Fruit fly (Drosophila melanogaster) whole organism, wandering third instar larva: Measurements from ENCODE around the gene CG9519.

Source experiments
- Abd-B ChIP-seq: fragments of >200 bp; optimal IDR thresholded peaks from 2 replicates; lab custom pipeline; 2017; ENCODE audit warnings: missing biosample characterization, missing genetic modification characterization
- CG32264 ChIP-seq: fragments of 200-800 bp; sonication (Bioruptor generic); optimal IDR thresholded peaks from 2 replicates; lab custom pipeline; 2016; ENCODE audit warnings: missing biosample characterization, missing genetic modification characterization
- CG9705 ChIP-seq: fragments of 200-800 bp; sonication (Bioruptor generic); optimal IDR thresholded peaks from 2 replicates; lab custom pipeline; 2018; ENCODE audit warnings: missing biosample characterization, mild to moderate bottlenecking, missing genetic modification characterization
- CrebA ChIP-seq: fragments of 200-800 bp; sonication (Bioruptor generic); optimal IDR thresholded peaks from 2 replicates; lab custom pipeline; 2016; ENCODE audit warnings: missing biosample characterization, mild to moderate bottlenecking, missing genetic modification characterization, borderline replicate concordance
- Dfd ChIP-seq: fragments of >200 bp; optimal IDR thresholded peaks from 2 replicates; lab custom pipeline; 2017; ENCODE audit warnings: missing biosample characterization, missing genetic modification characterization
- Dif ChIP-seq: fragments of 200-275, 200-300 bp; sonication (Bioruptor generic); optimal IDR thresholded peaks from 2 replicates; lab custom pipeline; 2018; ENCODE audit warnings: missing biosample characterization, missing genetic modification characterization; ENCODE audit not compliant: partially characterized antibody
- GATAd ChIP-seq: sonication (Bioruptor generic); optimal IDR thresholded peaks from 2 replicates; lab custom pipeline; 2016; ENCODE audit warnings: missing biosample characterization, missing genetic modification characterization
- HLH106 ChIP-seq: fragments of 200-800 bp; optimal IDR thresholded peaks from 3 replicates; lab custom pipeline; 2019; ENCODE audit warnings: missing biosample characterization, mild to moderate bottlenecking, missing genetic modification characterization, moderate library complexity
- Hnf4 ChIP-seq: fragments of 200-800 bp; sonication (Bioruptor generic); optimal IDR thresholded peaks from 2 replicates; lab custom pipeline; 2016; ENCODE audit warnings: missing biosample characterization, mild to moderate bottlenecking, missing genetic modification characterization
- Hr78 ChIP-seq: fragments of >200 bp; optimal IDR thresholded peaks from 2 replicates; lab custom pipeline; 2017; ENCODE audit warnings: missing biosample characterization, missing genetic modification characterization
- Hr83 ChIP-seq: fragments of 200-300 bp; sonication (Bioruptor generic); optimal IDR thresholded peaks from 2 replicates; lab custom pipeline; 2016; ENCODE audit warnings: missing biosample characterization, mild to moderate bottlenecking, missing genetic modification characterization, moderate library complexity; ENCODE audit not compliant: poor library complexity, severe bottlenecking
- Jra ChIP-seq: sonication (Bioruptor generic); optimal IDR thresholded peaks from 2 replicates; lab custom pipeline; 2016; ENCODE audit warnings: missing biosample characterization, missing genetic modification characterization
- Mio ChIP-seq: sonication (Bioruptor generic); optimal IDR thresholded peaks from 2 replicates; lab custom pipeline; 2016; ENCODE audit warnings: missing biosample characterization, missing genetic modification characterization
- Myc ChIP-seq: fragments of >200 bp; optimal IDR thresholded peaks from 2 replicates; lab custom pipeline; 2017
- N ChIP-seq: fragments of >200 bp; optimal IDR thresholded peaks from 2 replicates; lab custom pipeline; 2018; ENCODE audit warnings: missing biosample characterization, missing external identifiers, missing genetic modification characterization
- OdsH ChIP-seq: fragments of 200-800 bp; sonication (Bioruptor generic); optimal IDR thresholded peaks from 2 replicates; lab custom pipeline; 2016; ENCODE audit warnings: missing biosample characterization, mild to moderate bottlenecking, missing genetic modification characterization
- Rel ChIP-seq, 2 experiments: fragments of 200-800 bp; sonication (Bioruptor generic) in 1 of 2; optimal IDR thresholded peaks; 2 replicates in 1 of 2; 3 replicates in 1 of 2; lab custom pipeline; 2016 to 2019; ENCODE audit warnings: mild to moderate bottlenecking in 2 of 2, missing biosample characterization in 2 of 2, missing genetic modification characterization in 2 of 2, moderate library complexity in 1 of 2
- Sp1 ChIP-seq: fragments of 200-800 bp; sonication (Bioruptor generic); optimal IDR thresholded peaks from 3 replicates; lab custom pipeline; 2019; ENCODE audit warnings: missing biosample characterization, mild to moderate bottlenecking, missing genetic modification characterization, moderate library complexity
- Vsx2 ChIP-seq: fragments of 200-300, 225-300 bp; sonication (Bioruptor generic); optimal IDR thresholded peaks from 2 replicates; lab custom pipeline; 2018; ENCODE audit warnings: missing biosample characterization, missing genetic modification characterization; ENCODE audit not compliant: partially characterized antibody
- br ChIP-seq: fragments of 200-800 bp; sonication (Bioruptor generic); optimal IDR thresholded peaks from 2 replicates; lab custom pipeline; 2016; ENCODE audit warnings: missing biosample characterization, missing genetic modification characterization
- brk ChIP-seq: fragments of 200-800 bp; sonication (Bioruptor generic); optimal IDR thresholded peaks from 2 replicates; lab custom pipeline; 2016; ENCODE audit warnings: missing biosample characterization, mild to moderate bottlenecking, missing genetic modification characterization
- dl ChIP-seq, 2 experiments: fragments of 175-275, 200-275 bp in 1 of 2; fragments of 200-275 bp in 1 of 2; sonication (Bioruptor generic); optimal IDR thresholded peaks; lab custom pipeline; 2018; ENCODE audit warnings: mild to moderate bottlenecking in 2 of 2, missing biosample characterization in 2 of 2, missing genetic modification characterization in 2 of 2, moderate library complexity in 2 of 2; ENCODE audit not compliant: partially characterized antibody in 2 of 2, insufficient read depth in 1 of 2
- dmrt93B ChIP-seq: fragments of 200-800 bp; sonication (Bioruptor generic); optimal IDR thresholded peaks from 2 replicates; lab custom pipeline; 2018; ENCODE audit warnings: missing biosample characterization, mild to moderate bottlenecking, missing genetic modification characterization
- dsf ChIP-seq: sonication (Bioruptor generic); optimal IDR thresholded peaks from 2 replicates; lab custom pipeline; 2016; ENCODE audit warnings: missing biosample characterization, missing genetic modification characterization, borderline replicate concordance
- ey ChIP-seq: fragments of 200-800 bp; sonication (Bioruptor generic); optimal IDR thresholded peaks from 2 replicates; lab custom pipeline; 2016; ENCODE audit warnings: missing biosample characterization, missing genetic modification characterization
- foxo ChIP-seq, 2 experiments: fragments of 200-800 bp; sonication (Bioruptor generic); optimal IDR thresholded peaks; 2 replicates in 1 of 2; 3 replicates in 1 of 2; lab custom pipeline; 2016 to 2017; ENCODE audit warnings: missing biosample characterization in 2 of 2, missing genetic modification characterization in 2 of 2
- fru ChIP-seq: fragments of 200-800 bp; sonication (Bioruptor generic); optimal IDR thresholded peaks from 3 replicates; lab custom pipeline; 2016; ENCODE audit warnings: missing biosample characterization, mild to moderate bottlenecking, missing genetic modification characterization
- h ChIP-seq: fragments of 200-800 bp; sonication (Bioruptor generic); optimal IDR thresholded peaks from 3 replicates; lab custom pipeline; 2016; ENCODE audit warnings: missing biosample characterization, mild to moderate bottlenecking, missing genetic modification characterization
- jim ChIP-seq: fragments of 175-275, 200-325 bp; sonication (Bioruptor generic); optimal IDR thresholded peaks from 2 replicates; lab custom pipeline; 2016; ENCODE audit warnings: missing biosample characterization, mild to moderate bottlenecking, missing genetic modification characterization
- lola ChIP-seq: fragments of >200 bp; optimal IDR thresholded peaks from 2 replicates; lab custom pipeline; 2017; ENCODE audit warnings: missing biosample characterization, missing genetic modification characterization
- pan ChIP-seq: fragments of >200 bp; optimal IDR thresholded peaks from 2 replicates; lab custom pipeline; 2017
- psq ChIP-seq: fragments of 200-800 bp; sonication (Bioruptor generic); optimal IDR thresholded peaks from 3 replicates; lab custom pipeline; 2017; ENCODE audit warnings: missing biosample characterization, mild to moderate bottlenecking, missing genetic modification characterization, moderate library complexity
- rgr ChIP-seq: fragments of 200-800 bp; sonication (Bioruptor generic); optimal IDR thresholded peaks from 3 replicates; lab custom pipeline; 2016; ENCODE audit warnings: missing biosample characterization, mild to moderate bottlenecking, missing genetic modification characterization
- sage ChIP-seq: fragments of 200-800 bp; sonication (Bioruptor generic); optimal IDR thresholded peaks from 2 replicates; lab custom pipeline; 2016; ENCODE audit warnings: missing biosample characterization, mild to moderate bottlenecking, missing genetic modification characterization
- sv ChIP-seq: fragments of 200-800 bp; sonication (Bioruptor generic); optimal IDR thresholded peaks from 3 replicates; lab custom pipeline; 2016; ENCODE audit warnings: missing biosample characterization, missing genetic modification characterization
- tai ChIP-seq: sonication (Bioruptor generic); optimal IDR thresholded peaks from 2 replicates; lab custom pipeline; 2016; ENCODE audit warnings: missing biosample characterization, missing genetic modification characterization
- usp ChIP-seq: fragments of >200 bp; optimal IDR thresholded peaks from 2 replicates; lab custom pipeline; 2017; ENCODE audit warnings: missing biosample characterization, missing genetic modification characterization
- woc ChIP-seq: sonication (Bioruptor generic); optimal IDR thresholded peaks from 2 replicates; lab custom pipeline; 2016; ENCODE audit warnings: missing biosample characterization, mild to moderate bottlenecking, missing genetic modification characterization

Gene CG9519

dm6 chrX:14839739-14840347, 16.3 kb downstream of the CG9519 start:
- TF ChIP-seq psq (GFP tag; lab: Kevin White, UChicago) (peak; percentile 23), Mio (GFP tag; lab: Kevin White, UChicago) (no peak), CG32264 (GFP tag; lab: Kevin White, UChicago) (no peak), HLH106 (tag; lab: Kevin White, UChicago) (peak; percentile 54), Hr78 (no peak), Myc (no peak), GATAd (GFP tag; lab: Kevin White, UChicago) (peak; percentile 7), Jra (GFP tag; lab: Kevin White, UChicago) (no peak), woc (peak; percentile 0), CrebA (GFP tag; lab: Kevin White, UChicago) (no peak), dsf (no peak), usp (no peak), sv (GFP tag; lab: Kevin White, UChicago) (no peak), dmrt93B (GFP tag; lab: Kevin White, UChicago) (no peak), Dfd (GFP tag; lab: Kevin White, UChicago) (no peak), Abd-B (GFP tag; lab: Kevin White, UChicago) (no peak), foxo (GFP tag; optimal IDR thresholded peaks at IDR 0.05; lab: Kevin White, UChicago) (peak in 1 of 2 experiments; percentile 63), OdsH (peak; percentile 8), Vsx2 (GFP tag; lab: Kevin White, UChicago) (no peak), brk (GFP tag; lab: Kevin White, UChicago) (no peak), rgr (GFP tag; lab: Kevin White, UChicago) (peak; percentile 70), h (GFP tag; lab: Kevin White, UChicago) (peak; percentile 47), ey (GFP tag; lab: Kevin White, UChicago) (peak; percentile 48), fru (peak; percentile 40), dl (GFP tag; optimal IDR thresholded peaks at IDR 0.05; lab: Kevin White, UChicago; ENCODE audit: insufficient read depth in 1 of 2, partially characterized antibody in 2 of 2) (no peak), pan (lab: Kevin White, UChicago) (no peak), Rel (GFP tag; optimal IDR thresholded peaks at IDR 0.05; lab: Kevin White, UChicago) (no peak), Rel (tag; optimal IDR thresholded peaks at IDR 0.05; lab: Kevin White, UChicago) (peak; percentile 21), tai (GFP tag; lab: Kevin White, UChicago) (no peak)

DNA sequence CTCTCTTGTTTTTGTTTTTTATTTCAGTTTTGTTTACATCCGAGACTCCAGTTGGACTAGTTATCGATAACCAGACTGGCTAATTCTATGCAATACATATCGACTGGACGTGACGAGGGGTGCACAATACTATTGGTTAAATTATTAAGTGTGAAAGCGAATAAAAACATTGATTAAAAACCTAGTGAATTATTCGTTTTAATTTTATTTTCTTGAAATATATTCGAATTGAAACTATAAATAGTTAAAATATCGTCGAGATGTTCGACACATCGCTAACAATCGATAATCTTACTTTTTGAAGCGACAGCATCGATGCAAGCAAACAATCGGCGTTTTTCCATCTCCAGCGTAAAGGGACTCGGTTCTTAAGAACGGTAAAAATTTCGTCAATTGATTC, 17.1 kb downstream of the CG9519 start, which contains the start of the genes CG32590 and Flo2:
Gene CG32590 (minus strand): TSS at position 60 of the 400 bp plus-strand sequence.
Gene Flo2 (plus strand): TSS at position 330 of the 400 bp plus-strand sequence.
- TF ChIP-seq Rel (GFP tag; optimal IDR thresholded peaks at IDR 0.05; lab: Kevin White, UChicago) (no peak), Rel (tag; optimal IDR thresholded peaks at IDR 0.05; lab: Kevin White, UChicago) (peak; percentile 56), psq (GFP tag; lab: Kevin White, UChicago) (peak; percentile 71), rgr (GFP tag; lab: Kevin White, UChicago) (peak; percentile 78), h (GFP tag; lab: Kevin White, UChicago) (peak; percentile 89), HLH106 (tag; lab: Kevin White, UChicago) (peak; percentile 69), CG9705 (GFP tag; lab: Kevin White, UChicago) (peak; percentile 50), N (GFP tag; lab: Kevin White, UChicago) (no peak), dsf (peak; percentile 72), dl (GFP tag; optimal IDR thresholded peaks at IDR 0.05; lab: Kevin White, UChicago; ENCODE audit: insufficient read depth in 1 of 2, partially characterized antibody in 2 of 2) (no peak), fru (peak; percentile 76), Hr83 (GFP tag; lab: Kevin White, UChicago) (no peak), Mio (GFP tag; lab: Kevin White, UChicago) (peak; percentile 27), Dif (GFP tag; lab: Kevin White, UChicago) (no peak), dmrt93B (GFP tag; lab: Kevin White, UChicago) (no peak), Abd-B (GFP tag; lab: Kevin White, UChicago) (no peak), GATAd (GFP tag; lab: Kevin White, UChicago) (peak; percentile 68), pan (lab: Kevin White, UChicago) (no peak), CrebA (GFP tag; lab: Kevin White, UChicago) (no peak), br (GFP tag; lab: Kevin White, UChicago) (peak; percentile 63), tai (GFP tag; lab: Kevin White, UChicago) (no peak), Hnf4 (GFP tag; lab: Kevin White, UChicago) (no peak), lola (no peak), Sp1 (GFP tag; lab: Kevin White, UChicago) (peak; percentile 68), sage (GFP tag; lab: Kevin White, UChicago) (peak; percentile 23), sv (GFP tag; lab: Kevin White, UChicago) (peak; percentile 50), Myc (no peak), OdsH (peak; percentile 73), usp (no peak), CG32264 (GFP tag; lab: Kevin White, UChicago) (peak; percentile 64), jim (GFP tag; lab: Kevin White, UChicago) (no peak), foxo (GFP tag; optimal IDR thresholded peaks at IDR 0.05; lab: Kevin White, UChicago) (peak in 1 of 2 experiments; percentile 83), Dfd (GFP tag; lab: Kevin White, UChicago) (no peak), Jra (GFP tag; lab: Kevin White, UChicago) (peak; percentile 86), ey (GFP tag; lab: Kevin White, UChicago) (peak; percentile 81), brk (GFP tag; lab: Kevin White, UChicago) (no peak), woc (peak; percentile 58), Hr78 (no peak), Vsx2 (GFP tag; lab: Kevin White, UChicago) (no peak)
- TF ChIP-seq, all 38 proteins: peak for 20
